Comparison of ENCODE assay signal across 2 fruit fly cellular contexts in genomic region chrX:13800680-13801079, dm6.
TF ChIP-seq lines count a peak whose summit lies in the region.

No protein-coding gene starts in this region.

TF ChIP-seq in whole organism, embryonic, 481 proteins besides CTCF, POLR2A, EP300 and RAD21 (continued from another document):
- TF ChIP-seq CG1647 (GFP tag; optimal IDR thresholded peaks at IDR 0.05; lab: Kevin White, UChicago) (no peak), CG2889 (GFP tag; IDR thresholded peaks at IDR 0.05; lab: Robert Waterston, UW) (no peak), Ets65A (GFP tag; lab: Kevin White, UChicago) (peak; percentile 89), jigr1 (GFP tag; IDR thresholded peaks at IDR 0.05; lab: Robert Waterston, UW) (no peak), CG6854 (GFP tag; optimal IDR thresholded peaks at IDR 0.05; lab: Kevin White, UChicago) (no peak), Sox102F (GFP tag; optimal IDR thresholded peaks at IDR 0.05; lab: Kevin White, UChicago) (peak; percentile 25), CG15601 (tag; optimal IDR thresholded peaks at IDR 0.05; lab: Kevin White, UChicago) (no peak), CG31224 (GFP tag; IDR thresholded peaks at IDR 0.05; lab: Robert Waterston, UW) (no peak), caup (GFP tag; optimal IDR thresholded peaks at IDR 0.05; lab: Kevin White, UChicago; ENCODE audit: severe bottlenecking) (no peak), Hr78 (GFP tag; optimal IDR thresholded peaks at IDR 0.05; lab: Kevin White, UChicago) (no peak), CG10979 (tag; optimal IDR thresholded peaks at IDR 0.05; lab: Kevin White, UChicago) (no peak), cwo (GFP tag; optimal IDR thresholded peaks at IDR 0.05; lab: Kevin White, UChicago) (no peak), CG34422 (GFP tag; IDR thresholded peaks at IDR 0.05; lab: Robert Waterston, UW) (no peak), CG6689 (GFP tag; IDR thresholded peaks at IDR 0.05; lab: Robert Waterston, UW) (peak; percentile 33; the same call in 1 of the 2 replicates), Bteb2 (GFP tag; optimal IDR thresholded peaks at IDR 0.05; lab: Kevin White, UChicago) (no peak), Taf1 (GFP tag; IDR thresholded peaks at IDR 0.05; lab: Robert Waterston, UW) (no peak), CG1603 (tag; optimal IDR thresholded peaks at IDR 0.05; lab: Kevin White, UChicago) (no peak), CG8290 (GFP tag; optimal IDR thresholded peaks at IDR 0.05; lab: Kevin White, UChicago) (no peak), CG8290 (tag; optimal IDR thresholded peaks at IDR 0.05; lab: Kevin White, UChicago) (no peak), CG14014 (GFP tag; IDR thresholded peaks at IDR 0.05; lab: Robert Waterston, UW) (no peak), ind (GFP tag; optimal IDR thresholded peaks at IDR 0.05; lab: Kevin White, UChicago) (no peak), grn (GFP tag; optimal IDR thresholded peaks at IDR 0.05; lab: Kevin White, UChicago) (no peak), Kr (GFP tag; optimal IDR thresholded peaks at IDR 0.05; lab: Kevin White, UChicago) (no peak), toy (GFP tag; IDR thresholded peaks at IDR 0.05; lab: Robert Waterston, UW) (no peak), CG3281 (GFP tag; optimal IDR thresholded peaks at IDR 0.05; lab: Kevin White, UChicago) (no peak), scrt (GFP tag; optimal IDR thresholded peaks at IDR 0.05; lab: Kevin White, UChicago) (no peak), yki (optimal IDR thresholded peaks at IDR 0.05; lab: Kevin White, UChicago) (no peak), Oaz (GFP tag; IDR thresholded peaks at IDR 0.05; lab: Robert Waterston, UW) (no peak), nerfin-2 (GFP tag; IDR thresholded peaks at IDR 0.05; lab: Robert Waterston, UW; ENCODE audit: partially characterized antibody) (no peak), CG6683 (GFP tag; optimal IDR thresholded peaks at IDR 0.05; lab: Kevin White, UChicago) (no peak), wdn (GFP tag; IDR thresholded peaks at IDR 0.05; lab: Robert Waterston, UW) (no peak), CG5180 (GFP tag; optimal IDR thresholded peaks at IDR 0.05; lab: Kevin White, UChicago) (no peak), CG12104 (GFP tag; optimal IDR thresholded peaks at IDR 0.05; lab: Kevin White, UChicago) (no peak), CG32532 (GFP tag; IDR thresholded peaks at IDR 0.05; lab: Robert Waterston, UW) (no peak), CG8388 (GFP tag; optimal IDR thresholded peaks at IDR 0.05; lab: Kevin White, UChicago) (no peak), sug (tag; optimal IDR thresholded peaks at IDR 0.05; lab: Kevin White, UChicago) (no peak), CG4328 (GFP tag; optimal IDR thresholded peaks at IDR 0.05; lab: Kevin White, UChicago) (no peak), CG11504 (tag; optimal IDR thresholded peaks at IDR 0.05; lab: Kevin White, UChicago) (no peak), row (GFP tag; IDR thresholded peaks at IDR 0.05; lab: Robert Waterston, UW) (peak; percentile 32; the same call in 2 of the 3 replicates), Nf-YA (GFP tag; IDR thresholded peaks at IDR 0.05; lab: Robert Waterston, UW) (no peak), fd3F (GFP tag; optimal IDR thresholded peaks at IDR 0.05; lab: Kevin White, UChicago) (no peak), HLH54F (GFP tag; optimal IDR thresholded peaks at IDR 0.05; lab: Kevin White, UChicago) (no peak)

TF ChIP-seq in whole organism, prepupa, 60 proteins besides CTCF, POLR2A, EP300 and RAD21 (continued from another document):
- TF ChIP-seq Eip78C (GFP tag; lab: Kevin White, UChicago) = peak; percentile 63
- TF ChIP-seq vri (GFP tag; optimal IDR thresholded peaks at IDR 0.05; lab: Kevin White, UChicago) = no peak
